Worm (Caenorhabditis elegans): ENCODE results near the gene bath-4.

DNA sequence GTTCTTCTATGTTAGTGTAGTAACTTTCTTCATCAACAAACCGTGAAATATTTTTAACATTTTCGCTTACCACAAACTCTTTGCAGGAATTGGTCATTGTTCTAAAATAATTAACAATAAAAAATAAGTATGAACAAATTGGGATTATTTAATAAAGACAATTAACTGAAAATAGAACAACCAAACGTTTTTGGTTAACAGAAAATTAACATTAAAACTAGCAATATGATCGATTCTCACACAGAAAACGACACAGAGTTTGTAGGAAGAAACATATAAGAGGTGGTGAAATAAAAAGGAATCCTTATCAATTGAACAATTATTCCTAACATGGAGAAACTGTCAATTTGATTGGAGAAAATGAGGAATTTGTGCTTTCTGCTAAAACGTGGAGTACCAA is 39.1 kb downstream of the bath-4 start, which contains the start of gene math-16:
- TF ChIP-seq mep-1 (tag; optimal IDR thresholded peaks at IDR 0.05) (no peak), lsy-2 (tag; optimal IDR thresholded peaks at IDR 0.05) (no peak), unc-39 (tag; optimal IDR thresholded peaks at IDR 0.05) (no peak), nhr-28 (tag; optimal IDR thresholded peaks at IDR 0.05) (no peak), elt-3 (tag; optimal IDR thresholded peaks at IDR 0.05) (no peak), hlh-1 (tag; optimal IDR thresholded peaks at IDR 0.05) (no peak), unc-62 (GFP tag; optimal IDR thresholded peaks at IDR 0.05) (no peak)
